Fruit fly (Drosophila melanogaster) whole organism, embryonic: ENCODE measurements around the gene CG5435.

Experiments
- Awh ChIP-seq: fragments of 200-800 bp; sonication (Bioruptor generic); IDR thresholded peaks from 2 replicates; pipeline ENCODE4, ENCODE4 v1.3.6; 2022; ENCODE audit warnings: missing biosample characterization, missing genetic modification characterization
- B-H1 ChIP-seq: fragments of 200-800 bp; sonication (Bioruptor generic); IDR thresholded peaks from 3 replicates; pipeline ENCODE4 v1.3.6; 2022; ENCODE audit warnings: missing biosample characterization, missing genetic modification characterization
- CG10543 ChIP-seq: fragments of 200-800 bp; sonication (Bioruptor generic); optimal IDR thresholded peaks from 3 replicates; lab custom pipeline; 2017; ENCODE audit warnings: missing biosample characterization, mild to moderate bottlenecking, missing genetic modification characterization, moderate library complexity
- CG12219 ChIP-seq: fragments of 200-800 bp; sonication (Bioruptor generic); optimal IDR thresholded peaks from 3 replicates; lab custom pipeline; 2018; ENCODE audit warnings: missing biosample characterization, mild to moderate bottlenecking, missing genetic modification characterization
- CG12299 ChIP-seq: fragments of 200-800 bp; sonication (Bioruptor generic); optimal IDR thresholded peaks from 2 replicates; lab custom pipeline; 2018; ENCODE audit warnings: missing biosample characterization, mild to moderate bottlenecking, missing genetic modification characterization
- CG1233 ChIP-seq: fragments of 200-800 bp; sonication (Bioruptor generic); optimal IDR thresholded peaks from 4 replicates; lab custom pipeline; 2018; ENCODE audit warnings: missing biosample characterization, mild to moderate bottlenecking, missing genetic modification characterization
- CG12659 ChIP-seq: fragments of 200-800 bp; sonication (Bioruptor generic); optimal IDR thresholded peaks from 3 replicates; lab custom pipeline; 2017; ENCODE audit warnings: mild to moderate bottlenecking, missing biosample characterization, missing genetic modification reagents, missing genetic modification characterization
- CG13894 ChIP-seq: fragments of 200-800 bp; sonication (Bioruptor generic); optimal IDR thresholded peaks from 3 replicates; lab custom pipeline; 2018; ENCODE audit warnings: missing biosample characterization, mild to moderate bottlenecking, missing genetic modification characterization, moderate library complexity
- CG14441 ChIP-seq: fragments of 200-800 bp; sonication (Bioruptor generic); IDR thresholded peaks from 2 replicates; pipeline ENCODE4 v1.3.6; 2022; ENCODE audit warnings: missing biosample characterization, missing genetic modification characterization
- CG17568 ChIP-seq: fragments of 200-800 bp; sonication (Bioruptor generic); optimal IDR thresholded peaks from 2 replicates; lab custom pipeline; 2018; ENCODE audit warnings: missing biosample characterization, mild to moderate bottlenecking, missing genetic modification characterization, moderate library complexity
- CG1832 ChIP-seq: fragments of 200-800 bp; sonication (Bioruptor generic); optimal IDR thresholded peaks from 2 replicates; lab custom pipeline; 2017; ENCODE audit warnings: missing biosample characterization, mild to moderate bottlenecking, missing genetic modification characterization, inconsistent platforms
- CG2678 ChIP-seq: fragments of 200-800 bp; sonication (Bioruptor generic); optimal IDR thresholded peaks from 3 replicates; lab custom pipeline; 2019; ENCODE audit warnings: missing biosample characterization, mild to moderate bottlenecking, missing genetic modification characterization, moderate library complexity
- CG3065 ChIP-seq: fragments of 200-800 bp; sonication (Bioruptor generic); optimal IDR thresholded peaks from 2 replicates; lab custom pipeline; 2016; ENCODE audit warnings: missing biosample characterization, missing genetic modification characterization
- CG31224 ChIP-seq: fragments of 200-800 bp; sonication (Bioruptor generic); IDR thresholded peaks from 2 replicates; pipeline ENCODE4 v1.3.6; 2022; ENCODE audit warnings: missing biosample characterization, missing genetic modification characterization
- CG3281 ChIP-seq: fragments of 200-800 bp; sonication (Bioruptor generic); optimal IDR thresholded peaks from 3 replicates; lab custom pipeline; 2017; ENCODE audit warnings: missing biosample characterization, mild to moderate bottlenecking, missing genetic modification characterization
- CG34376 ChIP-seq: fragments of 200-800 bp; sonication (Bioruptor generic); optimal IDR thresholded peaks from 2 replicates; lab custom pipeline; 2018; ENCODE audit warnings: missing biosample characterization, mild to moderate bottlenecking, missing genetic modification characterization
- CG4282 ChIP-seq: fragments of 200-800 bp; sonication (Bioruptor generic); optimal IDR thresholded peaks from 2 replicates; lab custom pipeline; 2016; ENCODE audit warnings: missing biosample characterization, missing genetic modification characterization
- CG4854 ChIP-seq: fragments of 200-800 bp; sonication (Bioruptor generic); optimal IDR thresholded peaks from 2 replicates; lab custom pipeline; 2016; ENCODE audit warnings: missing biosample characterization, missing genetic modification characterization, inconsistent platforms
- CG7372 ChIP-seq: fragments of 200-800 bp; sonication (Bioruptor generic); IDR thresholded peaks from 2 replicates; pipeline ENCODE4 v1.3.6; 2022; ENCODE audit warnings: missing biosample characterization, missing genetic modification characterization
- CG7928 ChIP-seq: fragments of 200-800 bp; sonication (Bioruptor generic); optimal IDR thresholded peaks from 2 replicates; lab custom pipeline; 2017; ENCODE audit warnings: missing biosample characterization, mild to moderate bottlenecking, missing genetic modification characterization
- CG8281 ChIP-seq: fragments of 200-800 bp; sonication (Bioruptor generic); optimal IDR thresholded peaks from 2 replicates; lab custom pipeline; 2018; ENCODE audit warnings: missing biosample characterization, mild to moderate bottlenecking, missing genetic modification characterization, moderate library complexity
- CG8924 ChIP-seq: fragments of 200-800 bp; optimal IDR thresholded peaks from 3 replicates; lab custom pipeline; 2019; ENCODE audit warnings: missing biosample characterization, mild to moderate bottlenecking, missing genetic modification characterization, moderate library complexity
- Dip3 ChIP-seq: fragments of 200-800 bp; sonication (Bioruptor generic); optimal IDR thresholded peaks from 3 replicates; lab custom pipeline; 2016; ENCODE audit warnings: missing biosample characterization, missing genetic modification characterization
- Jarid2 ChIP-seq: fragments of 200-800 bp; sonication (Bioruptor generic); optimal IDR thresholded peaks from 3 replicates; lab custom pipeline; 2017; ENCODE audit warnings: mild to moderate bottlenecking, missing biosample characterization, missing genetic modification reagents, missing genetic modification characterization
- Lim3 ChIP-seq: fragments of 200-800 bp; sonication (Bioruptor generic); IDR thresholded peaks from 2 replicates; pipeline ENCODE4 v1.3.6; 2022; ENCODE audit warnings: missing biosample characterization, missing genetic modification characterization
- Myb ChIP-seq: fragments of 200-800 bp; sonication (Bioruptor generic); optimal IDR thresholded peaks from 2 replicates; lab custom pipeline; 2016; ENCODE audit warnings: missing biosample characterization, missing genetic modification characterization
- Pdp1 ChIP-seq, 2 experiments: fragments of 200-800 bp; sonication (Bioruptor generic); optimal IDR thresholded peaks; 3 replicates each; lab custom pipeline; 2016; ENCODE audit warnings: missing biosample characterization in 2 of 2, missing genetic modification characterization in 2 of 2, mild to moderate bottlenecking in 1 of 2, moderate library complexity in 1 of 2
- Rfx ChIP-seq: fragments of 200-800 bp; sonication (Bioruptor generic); IDR thresholded peaks from 2 replicates; pipeline ENCODE4 v1.3.6; 2022; ENCODE audit warnings: missing biosample characterization, missing genetic modification characterization
- Six4 ChIP-seq: fragments of 200-800 bp; sonication (Bioruptor generic); optimal IDR thresholded peaks from 2 replicates; lab custom pipeline; 2016; ENCODE audit warnings: missing biosample characterization, missing genetic modification characterization
- Sox102F ChIP-seq: fragments of 200-800 bp; sonication (Bioruptor generic); optimal IDR thresholded peaks from 2 replicates; lab custom pipeline; 2018; ENCODE audit warnings: missing biosample characterization, mild to moderate bottlenecking, missing genetic modification characterization, moderate library complexity
- ash1 ChIP-seq: fragments of 200-800 bp; sonication (Bioruptor generic); optimal IDR thresholded peaks from 2 replicates; lab custom pipeline; 2018; ENCODE audit warnings: missing biosample characterization, mild to moderate bottlenecking, missing genetic modification characterization
- caup ChIP-seq: fragments of 200-800 bp; sonication (Bioruptor generic); optimal IDR thresholded peaks from 3 replicates; lab custom pipeline; 2017; ENCODE audit warnings: missing biosample characterization, mild to moderate bottlenecking, missing genetic modification characterization, moderate library complexity; ENCODE audit not compliant: severe bottlenecking
- fd102C ChIP-seq: fragments of 200-800 bp; sonication (Bioruptor generic); optimal IDR thresholded peaks from 2 replicates; lab custom pipeline; 2018; ENCODE audit warnings: missing biosample characterization, mild to moderate bottlenecking, missing genetic modification characterization, moderate library complexity
- ftz-f1 ChIP-seq: fragments of 200-800 bp; sonication (Bioruptor generic); optimal IDR thresholded peaks from 2 replicates; lab custom pipeline; 2016; ENCODE audit warnings: missing biosample characterization, missing genetic modification characterization
- hbn ChIP-seq: fragments of 200-800 bp; sonication (Bioruptor generic); IDR thresholded peaks from 2 replicates; pipeline ENCODE4 v1.3.6; 2022; ENCODE audit warnings: missing biosample characterization, missing genetic modification characterization; ENCODE audit not compliant: partially characterized antibody
- hkb ChIP-seq, 2 experiments: fragments of 200-800 bp in 1 of 2; fragments of >200 bp in 1 of 2; sonication (Bioruptor generic) in 1 of 2; IDR thresholded peaks in 1 of 2; optimal IDR thresholded peaks in 1 of 2; 2 replicates each; pipeline versions ENCODE4 v1.3.6 to Lab custom; 2017 to 2022; ENCODE audit warnings: missing biosample characterization in 1 of 2, missing genetic modification characterization in 1 of 2
- insv ChIP-seq, 2 experiments: fragments of 200-800 bp; sonication (Bioruptor generic); optimal IDR thresholded peaks; 3 replicates each; lab custom pipeline; 2016 to 2018; ENCODE audit warnings: missing biosample characterization in 2 of 2, missing genetic modification characterization in 2 of 2
- lilli ChIP-seq: fragments of 200-800 bp; sonication (Bioruptor generic); optimal IDR thresholded peaks from 3 replicates; lab custom pipeline; 2016; ENCODE audit warnings: missing biosample characterization, missing genetic modification characterization
- pfk ChIP-seq: fragments of 200-800 bp; sonication (Bioruptor generic); optimal IDR thresholded peaks from 2 replicates; lab custom pipeline; 2018; ENCODE audit warnings: missing biosample characterization, mild to moderate bottlenecking, missing genetic modification characterization, moderate library complexity
- sisA ChIP-seq: fragments of 200-800 bp; sonication (Bioruptor generic); IDR thresholded peaks from 2 replicates; pipeline ENCODE4 v1.3.6; 2022; ENCODE audit warnings: missing biosample characterization, missing genetic modification characterization
- slp2 ChIP-seq: fragments of 200-800 bp; sonication (Bioruptor generic); optimal IDR thresholded peaks from 2 replicates; lab custom pipeline; 2016; ENCODE audit warnings: missing biosample characterization, missing genetic modification characterization
- so ChIP-seq: fragments of 200-800 bp; sonication (Bioruptor generic); IDR thresholded peaks from 3 replicates; pipeline ENCODE4 v1.3.6; 2022; ENCODE audit warnings: missing biosample characterization, missing genetic modification characterization
- sug ChIP-seq: fragments of 200-800 bp; optimal IDR thresholded peaks from 2 replicates; lab custom pipeline; 2019; ENCODE audit warnings: missing biosample characterization, mild to moderate bottlenecking, missing genetic modification characterization, moderate library complexity
- tup ChIP-seq: fragments of 200-800 bp; sonication (Bioruptor generic); optimal IDR thresholded peaks from 2 replicates; lab custom pipeline; 2016; ENCODE audit warnings: missing biosample characterization, mild to moderate bottlenecking, missing genetic modification characterization, moderate library complexity
- zen ChIP-seq: fragments of 200-800 bp; sonication (Bioruptor generic); optimal IDR thresholded peaks from 3 replicates; lab custom pipeline; 2018; ENCODE audit warnings: missing biosample characterization, mild to moderate bottlenecking, missing genetic modification characterization, moderate library complexity
- zfh1 ChIP-seq: fragments of 200-800 bp; sonication (Bioruptor generic); IDR thresholded peaks from 3 replicates; pipeline ENCODE4 v1.3.6; 2022; ENCODE audit warnings: missing biosample characterization, missing genetic modification characterization

CG5435 gene

DNA sequence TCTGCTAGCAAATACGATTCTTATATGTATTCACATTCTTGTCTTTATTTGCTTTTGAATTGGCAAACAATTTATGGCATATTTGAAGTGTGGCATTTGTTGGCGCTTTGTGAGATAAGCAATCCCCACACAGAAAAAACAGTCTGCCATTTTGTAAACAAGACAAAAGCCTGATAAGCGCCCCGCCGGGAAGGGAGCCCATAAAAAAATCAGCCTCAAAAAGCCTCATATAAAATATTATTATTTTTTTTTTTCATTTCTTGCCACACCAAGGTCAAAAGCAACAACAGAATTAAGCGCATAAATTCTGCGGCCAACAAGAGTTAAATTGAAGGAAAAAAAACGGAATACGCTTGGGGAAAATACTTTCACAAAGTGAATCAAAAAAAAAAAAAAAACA lies 44.6 kb upstream of the CG5435 start (continued):
- no peak for TF ChIP-seq sisA (GFP tag; lab: Robert Waterston, UW)
- TF ChIP-seq pfk (GFP tag; lab: Kevin White, UChicago) = peak; percentile 10
- TF ChIP-seq CG14441 (GFP tag; lab: Robert Waterston, UW) = no peak
- no peak for TF ChIP-seq Lim3
- peak; percentile 67 for TF ChIP-seq CG3281 (GFP tag; lab: Kevin White, UChicago)
- peak; percentile 80 for TF ChIP-seq CG10543
- no peak for TF ChIP-seq Awh (GFP tag; lab: Robert Waterston, UW)
- TF ChIP-seq lilli (GFP tag; lab: Kevin White, UChicago) = peak; percentile 17
- TF ChIP-seq hkb (optimal IDR thresholded peaks at IDR 0.05; lab: Kevin White, UChicago) = no peak
- no peak for TF ChIP-seq hkb (GFP tag; IDR thresholded peaks at IDR 0.05; lab: Robert Waterston, UW)
- no peak for TF ChIP-seq Myb
- TF ChIP-seq CG4282 (GFP tag; lab: Kevin White, UChicago) = no peak
- TF ChIP-seq Sox102F (GFP tag; lab: Kevin White, UChicago) = peak; percentile 4
- no peak for TF ChIP-seq fd102C (GFP tag; lab: Kevin White, UChicago)
- TF ChIP-seq ftz-f1 (GFP tag; lab: Kevin White, UChicago) = peak; percentile 73
- no peak for TF ChIP-seq insv (GFP tag; optimal IDR thresholded peaks at IDR 0.05; lab: Kevin White, UChicago)
- TF ChIP-seq CG8924 (tag; lab: Kevin White, UChicago) = no peak
- TF ChIP-seq CG7928 (GFP tag; lab: Kevin White, UChicago) = peak; percentile 12
- peak; percentile 59 for TF ChIP-seq caup (GFP tag; lab: Kevin White, UChicago)
- no peak for TF ChIP-seq CG7372 (GFP tag; lab: Robert Waterston, UW)
- no peak for TF ChIP-seq CG4854
- peak; percentile 23 for TF ChIP-seq CG8281 (tag; lab: Kevin White, UChicago)
- peak; percentile 72 for TF ChIP-seq CG2678 (tag; lab: Kevin White, UChicago)
- peak; percentile 28; the same call in 1 of the 2 replicates for TF ChIP-seq Rfx (GFP tag; lab: Robert Waterston, UW)
- no peak for TF ChIP-seq hbn (GFP tag; lab: Robert Waterston, UW)
- no peak for TF ChIP-seq CG1832 (GFP tag; lab: Kevin White, UChicago)
- no peak for TF ChIP-seq Six4 (GFP tag; lab: Kevin White, UChicago)
- peak; percentile 15 for TF ChIP-seq CG1233 (GFP tag; lab: Kevin White, UChicago)
- no peak for TF ChIP-seq CG3065 (GFP tag; lab: Kevin White, UChicago)
- peak; percentile 91 for TF ChIP-seq CG31224 (GFP tag; lab: Robert Waterston, UW)
- TF ChIP-seq CG17568 (GFP tag; lab: Kevin White, UChicago) = peak; percentile 64
- peak; percentile 49 for TF ChIP-seq CG13894 (tag; lab: Kevin White, UChicago)
- TF ChIP-seq ash1 (GFP tag; lab: Kevin White, UChicago) = peak; percentile 55
- TF ChIP-seq Jarid2 (GFP tag; lab: Kevin White, UChicago) = peak; percentile 10
- no peak for TF ChIP-seq tup
- no peak for TF ChIP-seq zen
- no peak for TF ChIP-seq slp2
- TF ChIP-seq CG12659 (GFP tag; lab: Kevin White, UChicago) = peak; percentile 38
- TF ChIP-seq sug = peak; percentile 78
- 0 out of 3 replicates have a peak, but pooled peaks have one; percentile 9 for TF ChIP-seq zfh1 (GFP tag; lab: Robert Waterston, UW)
- TF ChIP-seq CG12299 = no peak
- TF ChIP-seq B-H1 (GFP tag; lab: Robert Waterston, UW) = no peak; the same call in 2 of the 3 replicates
- TF ChIP-seq Dip3 (GFP tag; lab: Kevin White, UChicago) = no peak
- no peak for TF ChIP-seq so (GFP tag; lab: Robert Waterston, UW)
- TF ChIP-seq CG12219 = peak; percentile 20
- TF ChIP-seq CG34376 (GFP tag; lab: Kevin White, UChicago) = peak; percentile 73
- peak in 1 of 2 experiments; percentile 39 for TF ChIP-seq Pdp1 (GFP tag; optimal IDR thresholded peaks at IDR 0.05; lab: Kevin White, UChicago)
